Worm (Caenorhabditis elegans) whole organism, mixed stage, embryonic: Measurements from ENCODE around the gene larp-1.

Source experiments
- M03D4.4 ChIP-seq: sonication (generic microtip); optimal IDR thresholded peaks from 2 replicates; lab custom pipeline; 2017; ENCODE audit warnings: mild to moderate bottlenecking, missing genetic modification characterization, missing compliant biosample characterization
- blmp-1 ChIP-seq: fragments of 150-350 bp; optimal IDR thresholded peaks from 2 replicates; lab custom pipeline; 2014; ENCODE audit warnings: missing biosample characterization, missing genetic modification characterization
- ceh-39 ChIP-seq: fragments of 150-350 bp; optimal IDR thresholded peaks from 2 replicates; lab custom pipeline; 2014; ENCODE audit warnings: missing biosample characterization, missing genetic modification characterization
- ceh-43 ChIP-seq: fragments of 200-800 bp; sonication (Bioruptor generic); optimal IDR thresholded peaks from 2 replicates; lab custom pipeline; 2018; ENCODE audit warnings: mild to moderate bottlenecking, missing genetic modification characterization, moderate library complexity, missing compliant biosample characterization
- ceh-83 ChIP-seq: fragments of 200-800 bp; sonication (Bioruptor generic); optimal IDR thresholded peaks from 2 replicates; lab custom pipeline; 2018; ENCODE audit warnings: mild to moderate bottlenecking, missing genetic modification characterization, missing compliant biosample characterization
- ces-1 ChIP-seq: fragments of 150-350 bp; optimal IDR thresholded peaks from 2 replicates; lab custom pipeline; 2014; ENCODE audit warnings: missing biosample characterization, missing genetic modification reagents, missing genetic modification characterization
- cnd-1 ChIP-seq: fragments of 200-800 bp; sonication (Bioruptor generic); optimal IDR thresholded peaks from 2 replicates; lab custom pipeline; 2018; ENCODE audit warnings: mild to moderate bottlenecking, missing genetic modification characterization, missing compliant biosample characterization
- drap-1 ChIP-seq: fragments of 200-800 bp; sonication (Bioruptor generic); optimal IDR thresholded peaks from 3 replicates; lab custom pipeline; 2018; ENCODE audit warnings: mild to moderate bottlenecking, missing genetic modification characterization, missing compliant biosample characterization
- elt-1 ChIP-seq: sonication (generic microtip); optimal IDR thresholded peaks from 2 replicates; lab custom pipeline; 2017; ENCODE audit warnings: missing genetic modification characterization, mild to moderate bottlenecking, missing compliant biosample characterization, antibody characterized with exemption, moderate library complexity, borderline replicate concordance; ENCODE audit not compliant: insufficient read depth
- elt-3 ChIP-seq: fragments of 150-350 bp; optimal IDR thresholded peaks from 2 replicates; lab custom pipeline; 2014; ENCODE audit warnings: missing biosample characterization, missing genetic modification characterization
- ham-2 ChIP-seq: fragments of 200-800 bp; sonication (Bioruptor generic); optimal IDR thresholded peaks from 2 replicates; lab custom pipeline; 2018; ENCODE audit warnings: mild to moderate bottlenecking, missing genetic modification characterization, missing compliant biosample characterization
- hlh-1 ChIP-seq: fragments of 150-350 bp; optimal IDR thresholded peaks from 2 replicates; lab custom pipeline; 2014; ENCODE audit warnings: missing biosample characterization, missing genetic modification reagents, missing genetic modification characterization
- lin-13 ChIP-seq: fragments of 150-350 bp; optimal IDR thresholded peaks from 2 replicates; lab custom pipeline; 2014; ENCODE audit warnings: missing biosample characterization, missing genetic modification characterization
- lin-32 ChIP-seq: fragments of 200-800 bp; sonication (Bioruptor generic); optimal IDR thresholded peaks from 2 replicates; lab custom pipeline; 2018; ENCODE audit warnings: mild to moderate bottlenecking, missing genetic modification characterization, missing compliant biosample characterization
- lsy-2 ChIP-seq: fragments of 150-350 bp; optimal IDR thresholded peaks from 2 replicates; lab custom pipeline; 2014; ENCODE audit warnings: missing biosample characterization, missing genetic modification characterization
- mab-5 ChIP-seq: fragments of 150-350 bp; optimal IDR thresholded peaks from 2 replicates; lab custom pipeline; 2014; ENCODE audit warnings: missing biosample characterization, missing genetic modification characterization
- mep-1 ChIP-seq: fragments of 150-350 bp; optimal IDR thresholded peaks from 2 replicates; lab custom pipeline; 2017; ENCODE audit warnings: missing biosample characterization, missing genetic modification reagents, missing genetic modification characterization, inconsistent platforms
- mls-2 ChIP-seq: sonication (generic microtip); optimal IDR thresholded peaks from 2 replicates; lab custom pipeline; 2016; ENCODE audit warnings: mild to moderate bottlenecking, missing genetic modification characterization, moderate library complexity, missing compliant biosample characterization
- nhr-12 ChIP-seq: fragments of 150-350 bp; optimal IDR thresholded peaks from 2 replicates; lab custom pipeline; 2014; ENCODE audit warnings: missing biosample characterization, missing genetic modification characterization
- nhr-2 ChIP-seq: fragments of 150-350 bp; optimal IDR thresholded peaks from 2 replicates; lab custom pipeline; 2014; ENCODE audit warnings: missing biosample characterization, missing genetic modification characterization
- nhr-237 ChIP-seq: fragments of 150-350 bp; optimal IDR thresholded peaks from 2 replicates; lab custom pipeline; 2014; ENCODE audit warnings: missing biosample characterization, missing genetic modification characterization
- nhr-28 ChIP-seq: fragments of 150-350 bp; optimal IDR thresholded peaks from 2 replicates; lab custom pipeline; 2014; ENCODE audit warnings: missing biosample characterization, missing genetic modification characterization
- nhr-76 ChIP-seq: sonication (generic microtip); optimal IDR thresholded peaks from 2 replicates; lab custom pipeline; 2017; ENCODE audit warnings: missing biosample characterization, missing genetic modification characterization
- pha-4 ChIP-seq: fragments of 150-350 bp; optimal IDR thresholded peaks from 2 replicates; lab custom pipeline; 2018; ENCODE audit warnings: missing biosample characterization, missing genetic modification reagents, missing genetic modification characterization
- sem-2 ChIP-seq: fragments of 200-800 bp; sonication (Bioruptor generic); optimal IDR thresholded peaks from 2 replicates; lab custom pipeline; 2018; ENCODE audit warnings: mild to moderate bottlenecking, missing genetic modification characterization, missing compliant biosample characterization
- snpc-4 ChIP-seq: fragments of 150-350 bp; optimal IDR thresholded peaks from 2 replicates; lab custom pipeline; 2014; ENCODE audit warnings: missing biosample characterization, missing genetic modification characterization
- sptf-1 ChIP-seq: sonication (generic microtip); optimal IDR thresholded peaks from 2 replicates; lab custom pipeline; 2017; ENCODE audit warnings: mild to moderate bottlenecking, missing genetic modification characterization, moderate library complexity, missing compliant biosample characterization
- tbx-8 ChIP-seq: fragments of 200-800 bp; sonication (Bioruptor generic); optimal IDR thresholded peaks from 2 replicates; lab custom pipeline; 2018; ENCODE audit warnings: mild to moderate bottlenecking, missing genetic modification characterization, moderate library complexity, missing compliant biosample characterization
- unc-120 ChIP-seq: sonication (generic microtip); optimal IDR thresholded peaks from 2 replicates; lab custom pipeline; 2017; ENCODE audit warnings: missing genetic modification characterization, missing compliant biosample characterization; ENCODE audit not compliant: poor library complexity, severe bottlenecking
- unc-39 ChIP-seq: fragments of 150-350 bp; optimal IDR thresholded peaks from 2 replicates; lab custom pipeline; 2014; ENCODE audit warnings: missing biosample characterization, missing genetic modification characterization
- unc-62 ChIP-seq: fragments of 150-350 bp; optimal IDR thresholded peaks from 2 replicates; lab custom pipeline; 2014; ENCODE audit warnings: missing biosample characterization, missing genetic modification reagents, missing genetic modification characterization
- zip-8 ChIP-seq: fragments of 150-350 bp; optimal IDR thresholded peaks from 2 replicates; lab custom pipeline; 2014; ENCODE audit warnings: missing biosample characterization, missing genetic modification characterization
- ztf-11 ChIP-seq: fragments of 150-350 bp; optimal IDR thresholded peaks from 2 replicates; lab custom pipeline; 2014; ENCODE audit warnings: missing biosample characterization, missing genetic modification characterization

The larp-1 gene

DNA sequence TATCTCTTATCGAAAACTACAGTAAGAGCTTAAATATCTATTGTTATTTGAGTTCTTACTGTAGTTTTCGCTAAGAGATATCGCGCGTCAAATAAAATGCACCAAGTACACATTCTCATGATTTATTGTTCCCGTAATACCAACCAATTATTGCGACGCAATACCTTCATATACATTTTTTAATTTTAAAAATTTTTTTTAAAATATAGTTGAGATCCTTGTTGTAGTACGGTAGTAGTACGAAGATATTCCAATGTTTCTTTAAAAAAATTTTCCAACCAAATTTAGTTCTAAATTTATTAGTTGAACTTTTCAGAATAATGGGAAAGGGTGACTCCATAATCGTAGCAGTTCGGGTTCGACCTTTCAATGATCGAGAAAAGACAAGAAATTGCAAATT is 13.2 kb upstream of the larp-1 start, which contains the start of gene klp-6:
Gene klp-6, plus strand, starts transcription at position 301 of the 400 bp plus-strand sequence.
- TF ChIP-seq elt-1 (tag; lab: Kevin White, UChicago) (no peak), ham-2 (GFP tag; lab: Kevin White, UChicago) (no peak), ceh-39 (tag; lab: Kevin White, UChicago) (no peak), mls-2 (tag; lab: Kevin White, UChicago) (no peak), sem-2 (GFP tag; lab: Kevin White, UChicago) (no peak), nhr-76 (tag; lab: Kevin White, UChicago) (no peak)

DNA sequence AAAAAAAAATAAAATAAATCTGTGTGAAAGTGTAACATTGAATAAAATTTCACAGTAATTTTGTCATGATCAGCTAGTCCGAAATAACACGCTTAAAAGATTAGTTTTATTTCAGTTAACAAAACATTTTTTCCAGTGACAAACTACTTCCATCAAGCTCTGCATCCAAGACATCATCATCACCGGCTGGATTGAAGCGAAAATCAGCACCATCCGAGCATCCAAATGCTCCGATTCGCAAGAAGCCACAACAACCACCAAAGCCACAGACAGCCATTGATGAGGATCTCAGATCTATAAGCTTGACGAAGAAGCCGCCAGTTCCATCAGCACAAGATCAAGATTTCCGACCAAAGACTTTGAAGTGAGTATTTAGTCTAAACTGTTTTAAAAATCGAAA is 9.8 kb upstream of the larp-1 start:
- TF ChIP-seq ceh-83 (peak; percentile 49), sptf-1 (peak; percentile 51), tbx-8 (GFP tag; lab: Kevin White, UChicago) (peak; percentile 13), lsy-2 (tag; lab: Kevin White, UChicago) (no peak), mls-2 (tag; lab: Kevin White, UChicago) (peak; percentile 8), ces-1 (GFP tag; lab: Kevin White, UChicago) (no peak), blmp-1 (no peak), unc-120 (no peak), lin-32 (GFP tag; lab: Kevin White, UChicago) (no peak), unc-62 (GFP tag; lab: Kevin White, UChicago) (no peak), nhr-2 (tag; lab: Kevin White, UChicago) (no peak), snpc-4 (no peak), ham-2 (GFP tag; lab: Kevin White, UChicago) (no peak), sem-2 (GFP tag; lab: Kevin White, UChicago) (no peak), M03D4.4 (tag; lab: Kevin White, UChicago) (peak; percentile 37)
- TF ChIP-seq, all 35 proteins: peak for 5

DNA sequence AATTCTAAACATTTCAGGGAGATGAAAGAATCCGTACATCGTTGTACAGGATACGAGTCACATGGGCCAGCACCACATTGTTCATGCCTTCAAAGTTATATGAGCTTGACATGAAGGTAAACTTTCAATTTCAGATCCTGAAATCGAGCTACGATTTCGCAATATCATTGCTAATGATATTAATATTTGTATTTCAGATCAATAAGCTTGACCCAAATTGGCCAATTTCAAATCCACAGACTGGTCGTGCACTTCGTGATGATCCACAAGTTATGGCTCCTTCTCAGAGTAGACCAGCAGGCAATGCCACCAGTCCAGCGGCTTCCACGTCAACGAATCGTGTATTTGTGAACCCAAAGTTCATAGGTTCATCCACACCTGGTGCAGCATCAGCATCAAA is 8.9 kb upstream of the larp-1 start:
- no peak for TF ChIP-seq mls-2 (tag; lab: Kevin White, UChicago)
- no peak for TF ChIP-seq zip-8 (tag; lab: Kevin White, UChicago)
- TF ChIP-seq sptf-1, result no peak
- TF ChIP-seq ceh-83, result no peak
- no peak for TF ChIP-seq mab-5 (tag; lab: Kevin White, UChicago)

DNA sequence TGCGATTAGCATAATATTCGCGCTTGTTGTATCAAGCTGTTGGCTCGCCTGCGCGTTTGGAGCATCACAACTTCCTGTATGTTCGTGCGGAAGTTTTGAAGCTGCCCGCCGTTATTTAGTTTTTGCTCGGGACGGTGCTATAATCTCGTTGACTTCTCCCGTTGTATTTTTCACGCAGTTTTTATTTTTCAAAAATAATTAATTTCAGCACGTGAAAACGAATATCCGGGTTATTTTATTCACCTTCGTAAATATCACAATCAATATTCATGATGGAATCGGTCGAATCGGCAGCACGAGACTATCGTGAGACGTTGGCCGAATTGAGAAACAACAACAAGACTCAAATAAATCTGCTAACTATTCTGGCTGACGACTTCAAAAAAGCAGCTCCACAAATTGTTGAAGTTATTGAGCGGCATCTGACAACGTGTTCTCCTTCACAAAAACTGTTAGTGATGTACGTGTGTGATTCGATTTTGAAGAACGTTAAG is 7.7 kb upstream of the larp-1 start:
- TF ChIP-seq cnd-1 (tag; lab: Kevin White, UChicago), result no peak
- TF ChIP-seq unc-39 (tag; lab: Kevin White, UChicago), result no peak
- TF ChIP-seq lin-32 (GFP tag; lab: Kevin White, UChicago), result no peak
- TF ChIP-seq, all 35 proteins: peak for 0

DNA sequence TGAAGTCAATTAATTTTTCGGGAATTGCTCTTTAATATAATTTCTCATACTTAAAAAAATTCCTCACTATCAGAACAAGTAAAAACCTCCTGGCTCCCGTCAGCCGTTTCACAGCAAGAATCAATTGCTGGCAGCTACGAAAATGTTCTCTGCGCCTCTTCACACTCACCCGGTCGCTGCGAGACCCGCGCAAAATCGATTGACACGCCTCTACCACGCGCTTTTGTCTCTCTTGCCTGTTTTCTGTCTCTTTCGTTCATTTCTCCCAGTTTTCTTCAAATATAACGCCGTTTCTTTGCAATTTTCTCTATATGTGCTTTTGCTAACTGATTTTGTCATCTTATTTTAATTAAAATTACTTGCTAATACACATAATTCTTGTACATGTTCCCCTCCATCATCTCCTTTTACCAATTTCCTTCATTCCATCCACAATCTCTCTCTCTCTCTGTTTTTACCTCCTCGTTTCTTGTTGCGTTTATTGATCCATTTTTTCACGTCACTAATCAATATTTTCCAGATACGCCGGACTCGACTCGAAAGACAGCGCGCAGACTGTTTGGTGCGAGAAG is 7.0 kb upstream of the larp-1 start, which contains the start of gene pcf-11:
Gene pcf-11, plus strand, starts transcription at position 522 of the 572 bp plus-strand sequence.
- no peak for TF ChIP-seq nhr-12 (tag; lab: Kevin White, UChicago)
- TF ChIP-seq ceh-83, result peak; percentile 70
- no peak for TF ChIP-seq snpc-4
- TF ChIP-seq nhr-76 (tag; lab: Kevin White, UChicago), result no peak
- TF ChIP-seq unc-120, result peak; percentile 13
- TF ChIP-seq ztf-11 (tag; lab: Kevin White, UChicago), result no peak
- no peak for TF ChIP-seq M03D4.4 (tag; lab: Kevin White, UChicago)
- TF ChIP-seq elt-1 (tag; lab: Kevin White, UChicago), result no peak
- no peak for TF ChIP-seq elt-3 (tag; lab: Kevin White, UChicago)
- no peak for TF ChIP-seq pha-4 (tag; lab: Kevin White, UChicago)
- no peak for TF ChIP-seq zip-8 (tag; lab: Kevin White, UChicago)
- no peak for TF ChIP-seq sem-2 (GFP tag; lab: Kevin White, UChicago)
- TF ChIP-seq ceh-43 (GFP tag; lab: Kevin White, UChicago), result no peak
- TF ChIP-seq lin-13 (tag; lab: Kevin White, UChicago), result no peak
- no peak for TF ChIP-seq mls-2 (tag; lab: Kevin White, UChicago)
- TF ChIP-seq unc-62 (GFP tag; lab: Kevin White, UChicago), result peak; percentile 3
- TF ChIP-seq nhr-28, result no peak
- peak; percentile 43 for TF ChIP-seq ces-1 (GFP tag; lab: Kevin White, UChicago)
- no peak for TF ChIP-seq nhr-2 (tag; lab: Kevin White, UChicago)
- no peak for TF ChIP-seq nhr-237 (tag; lab: Kevin White, UChicago)
- peak; percentile 14 for TF ChIP-seq lin-32 (GFP tag; lab: Kevin White, UChicago)
- peak; percentile 84 for TF ChIP-seq ceh-39 (tag; lab: Kevin White, UChicago)
- peak; percentile 23 for TF ChIP-seq lsy-2 (tag; lab: Kevin White, UChicago)
- TF ChIP-seq ham-2 (GFP tag; lab: Kevin White, UChicago), result peak; percentile 27
- TF ChIP-seq blmp-1, result no peak
- peak; percentile 61 for TF ChIP-seq hlh-1
- TF ChIP-seq mab-5 (tag; lab: Kevin White, UChicago), result no peak
- no peak for TF ChIP-seq cnd-1 (tag; lab: Kevin White, UChicago)
- TF ChIP-seq drap-1, result no peak
- no peak for TF ChIP-seq tbx-8 (GFP tag; lab: Kevin White, UChicago)
- no peak for TF ChIP-seq unc-39 (tag; lab: Kevin White, UChicago)
- peak; percentile 1 for TF ChIP-seq mep-1 (tag; lab: Kevin White, UChicago)
